Fruit fly (Drosophila melanogaster) whole organism, wandering third instar larva: Measurements from ENCODE around the gene CG14569.
A peak's percentile ranks its signal among the peaks of the same experiment; 100 is the strongest.

ENCODE experiments used
- GATAd ChIP-seq: sonication (Bioruptor generic); optimal IDR thresholded peaks from 2 replicates; lab custom pipeline; 2016; ENCODE audit warnings: missing biosample characterization, missing genetic modification characterization
- HLH106 ChIP-seq: fragments of 200-800 bp; optimal IDR thresholded peaks from 3 replicates; lab custom pipeline; 2019; ENCODE audit warnings: missing biosample characterization, mild to moderate bottlenecking, missing genetic modification characterization, moderate library complexity
- Hnf4 ChIP-seq: fragments of 200-800 bp; sonication (Bioruptor generic); optimal IDR thresholded peaks from 2 replicates; lab custom pipeline; 2016; ENCODE audit warnings: missing biosample characterization, mild to moderate bottlenecking, missing genetic modification characterization
- Myc ChIP-seq: fragments of >200 bp; optimal IDR thresholded peaks from 2 replicates; lab custom pipeline; 2017
- Rel ChIP-seq, 2 experiments: fragments of 200-800 bp; sonication (Bioruptor generic) in 1 of 2; optimal IDR thresholded peaks; 2 replicates in 1 of 2; 3 replicates in 1 of 2; lab custom pipeline; 2016 to 2019; ENCODE audit warnings: mild to moderate bottlenecking in 2 of 2, missing biosample characterization in 2 of 2, missing genetic modification characterization in 2 of 2, moderate library complexity in 1 of 2
- Vsx2 ChIP-seq: fragments of 200-300, 225-300 bp; sonication (Bioruptor generic); optimal IDR thresholded peaks from 2 replicates; lab custom pipeline; 2018; ENCODE audit warnings: missing biosample characterization, missing genetic modification characterization; ENCODE audit not compliant: partially characterized antibody
- brk ChIP-seq: fragments of 200-800 bp; sonication (Bioruptor generic); optimal IDR thresholded peaks from 2 replicates; lab custom pipeline; 2016; ENCODE audit warnings: missing biosample characterization, mild to moderate bottlenecking, missing genetic modification characterization
- foxo ChIP-seq, 2 experiments: fragments of 200-800 bp; sonication (Bioruptor generic); optimal IDR thresholded peaks; 2 replicates in 1 of 2; 3 replicates in 1 of 2; lab custom pipeline; 2016 to 2017; ENCODE audit warnings: missing biosample characterization in 2 of 2, missing genetic modification characterization in 2 of 2
- h ChIP-seq: fragments of 200-800 bp; sonication (Bioruptor generic); optimal IDR thresholded peaks from 3 replicates; lab custom pipeline; 2016; ENCODE audit warnings: missing biosample characterization, mild to moderate bottlenecking, missing genetic modification characterization
- lola ChIP-seq: fragments of >200 bp; optimal IDR thresholded peaks from 2 replicates; lab custom pipeline; 2017; ENCODE audit warnings: missing biosample characterization, missing genetic modification characterization
- sv ChIP-seq: fragments of 200-800 bp; sonication (Bioruptor generic); optimal IDR thresholded peaks from 3 replicates; lab custom pipeline; 2016; ENCODE audit warnings: missing biosample characterization, missing genetic modification characterization
- usp ChIP-seq: fragments of >200 bp; optimal IDR thresholded peaks from 2 replicates; lab custom pipeline; 2017; ENCODE audit warnings: missing biosample characterization, missing genetic modification characterization

dm6 chr3L:21709785-21710591 is 21.4 kb downstream of the CG14569 start:
- no peak for TF ChIP-seq sv (GFP tag; lab: Kevin White, UChicago)
- TF ChIP-seq Hnf4 (GFP tag; lab: Kevin White, UChicago): peak; percentile 15
- no peak for TF ChIP-seq Myc (lab: Kevin White, UChicago)
- peak; percentile 39 for TF ChIP-seq brk
- peak; percentile 74 for TF ChIP-seq h
- TF ChIP-seq foxo (GFP tag; optimal IDR thresholded peaks at IDR 0.05; lab: Kevin White, UChicago): peak in 1 of 2 experiments; percentile 75
- no peak for TF ChIP-seq usp
- no peak for TF ChIP-seq lola (GFP tag; lab: Kevin White, UChicago)
- TF ChIP-seq HLH106 (tag; lab: Kevin White, UChicago): peak; percentile 85
- no peak for TF ChIP-seq Rel (GFP tag; optimal IDR thresholded peaks at IDR 0.05; lab: Kevin White, UChicago)
- TF ChIP-seq Rel (tag; optimal IDR thresholded peaks at IDR 0.05; lab: Kevin White, UChicago): peak; percentile 2
- TF ChIP-seq Vsx2 (GFP tag; lab: Kevin White, UChicago): no peak
- no peak for TF ChIP-seq GATAd
